Worm (Caenorhabditis elegans) whole organism, mixed stage, embryonic: Measurements from ENCODE around the gene F17C11.6.

ENCODE experiments used
- drap-1 ChIP-seq: fragments of 200-800 bp; sonication (Bioruptor generic); optimal IDR thresholded peaks from 3 replicates; lab custom pipeline; 2018; ENCODE audit warnings: mild to moderate bottlenecking, missing genetic modification characterization, missing compliant biosample characterization
- elt-1 ChIP-seq: sonication (generic microtip); optimal IDR thresholded peaks from 2 replicates; lab custom pipeline; 2017; ENCODE audit warnings: missing genetic modification characterization, mild to moderate bottlenecking, missing compliant biosample characterization, antibody characterized with exemption, moderate library complexity, borderline replicate concordance; ENCODE audit not compliant: insufficient read depth
- lsy-2 ChIP-seq: fragments of 150-350 bp; optimal IDR thresholded peaks from 2 replicates; lab custom pipeline; 2014; ENCODE audit warnings: missing biosample characterization, missing genetic modification characterization
- nhr-28 ChIP-seq: fragments of 150-350 bp; optimal IDR thresholded peaks from 2 replicates; lab custom pipeline; 2014; ENCODE audit warnings: missing biosample characterization, missing genetic modification characterization
- ztf-11 ChIP-seq: fragments of 150-350 bp; optimal IDR thresholded peaks from 2 replicates; lab custom pipeline; 2014; ENCODE audit warnings: missing biosample characterization, missing genetic modification characterization

ce11 chrV:10925658-10926057 is 29.3 kb upstream of the F17C11.6 start:
- TF ChIP-seq drap-1 (no peak), lsy-2 (tag; lab: Kevin White, UChicago) (no peak), ztf-11 (tag; lab: Kevin White, UChicago) (no peak), nhr-28 (tag; lab: Kevin White, UChicago) (no peak), elt-1 (no peak)
